Worm (Caenorhabditis elegans): ENCODE results near the gene F20D6.5.

Gene F20D6.5

DNA sequence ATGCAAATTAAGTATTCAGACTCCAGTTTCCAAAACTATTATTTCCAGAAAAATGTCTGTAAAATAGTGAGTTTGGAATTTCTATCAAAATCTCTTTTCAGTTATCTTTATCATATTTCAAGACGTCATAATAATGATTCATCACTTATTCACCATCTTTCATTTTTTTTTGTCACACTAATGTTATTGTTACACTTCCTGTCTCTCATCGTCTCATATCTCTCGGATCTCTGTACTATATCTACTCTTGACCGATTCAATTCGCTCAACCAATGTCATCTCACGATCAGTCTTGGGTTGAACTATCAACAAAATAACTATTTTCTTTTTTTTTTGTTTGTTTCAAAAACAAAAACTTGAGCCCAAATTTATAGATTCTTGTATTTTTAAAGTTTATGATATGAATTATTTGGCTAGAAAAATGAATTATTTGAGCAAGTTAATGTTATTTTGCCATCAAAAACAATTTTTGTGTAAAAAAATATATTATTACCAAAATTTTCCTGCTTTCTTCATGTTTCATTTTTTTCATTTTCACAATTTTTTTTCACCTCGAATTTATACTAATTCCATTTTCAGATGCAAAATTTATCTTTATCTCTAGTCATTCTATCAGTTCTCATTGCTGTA is 39.6 kb downstream of the F20D6.5 start, which contains the start of gene cri-2:
TSS of gene cri-2 (plus strand) at position 580 of the 630 bp plus-strand sequence.
- no peak for TF ChIP-seq nhr-11 (tag; optimal IDR thresholded peaks at IDR 0.05)
- TF ChIP-seq pax-1 (tag; optimal IDR thresholded peaks at IDR 0.05): no peak
- no peak for TF ChIP-seq sox-4 (tag; optimal IDR thresholded peaks at IDR 0.05)
- TF ChIP-seq hlh-15 (tag; optimal IDR thresholded peaks at IDR 0.05): no peak
- TF ChIP-seq che-1 (tag; optimal IDR thresholded peaks at IDR 0.05): no peak
- no peak for TF ChIP-seq ceh-30 (tag; optimal IDR thresholded peaks at IDR 0.05)
- TF ChIP-seq dmd-4 (tag; optimal IDR thresholded peaks at IDR 0.05; ENCODE audit: borderline replicate concordance): no peak
- no peak for TF ChIP-seq ceh-22 (tag; optimal IDR thresholded peaks at IDR 0.05)
- no peak for TF ChIP-seq eyg-1 (tag; optimal IDR thresholded peaks at IDR 0.05)
- TF ChIP-seq ceh-24 (tag; optimal IDR thresholded peaks at IDR 0.05): no peak
- TF ChIP-seq dve-1 (tag; optimal IDR thresholded peaks at IDR 0.05): no peak
- no peak for TF ChIP-seq lin-11 (tag; optimal IDR thresholded peaks at IDR 0.05)
- TF ChIP-seq mec-3 (tag; optimal IDR thresholded peaks at IDR 0.05; ENCODE audit: borderline replicate concordance): no peak
- TF ChIP-seq fkh-6 (tag; optimal IDR thresholded peaks at IDR 0.05): no peak
- TF ChIP-seq ceh-18 (tag; optimal IDR thresholded peaks at IDR 0.05): no peak
- TF ChIP-seq tbx-2 (tag; optimal IDR thresholded peaks at IDR 0.05): no peak

DNA sequence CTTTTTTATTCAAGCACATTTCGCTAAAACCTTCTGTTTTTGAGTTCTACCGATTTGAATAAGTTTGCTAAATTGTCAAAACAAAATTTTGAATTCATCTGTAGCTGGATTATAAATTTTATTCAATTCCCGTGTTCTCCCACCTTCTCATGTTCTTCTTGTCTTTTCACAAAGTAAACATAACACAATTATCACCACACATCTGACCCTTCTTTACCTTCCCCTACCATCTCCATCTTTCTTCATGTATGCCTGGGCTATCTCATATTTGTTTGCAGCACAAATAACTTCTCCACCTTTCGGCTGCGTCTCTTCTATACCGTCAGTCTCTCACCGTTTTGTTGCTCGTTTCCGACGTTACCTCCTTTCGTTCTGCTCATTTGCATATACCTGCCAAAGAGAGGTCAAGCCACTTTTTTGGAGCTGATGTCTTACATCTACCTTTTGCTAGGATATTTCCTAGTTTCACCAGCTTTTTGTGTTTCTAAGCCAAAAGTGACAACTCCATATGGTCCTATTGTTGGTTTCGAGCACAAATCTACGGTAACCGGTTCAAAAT is 41.4 kb downstream of the F20D6.5 start, which contains the start of gene cest-17:
TSS of gene cest-17 (plus strand) at position 248 of the 559 bp plus-strand sequence.
- TF ChIP-seq tbx-2 (tag; optimal IDR thresholded peaks at IDR 0.05) (peak; percentile 20), ets-4 (tag; optimal IDR thresholded peaks at IDR 0.05) (no peak), ztf-16 (tag; optimal IDR thresholded peaks at IDR 0.05) (no peak)

DNA sequence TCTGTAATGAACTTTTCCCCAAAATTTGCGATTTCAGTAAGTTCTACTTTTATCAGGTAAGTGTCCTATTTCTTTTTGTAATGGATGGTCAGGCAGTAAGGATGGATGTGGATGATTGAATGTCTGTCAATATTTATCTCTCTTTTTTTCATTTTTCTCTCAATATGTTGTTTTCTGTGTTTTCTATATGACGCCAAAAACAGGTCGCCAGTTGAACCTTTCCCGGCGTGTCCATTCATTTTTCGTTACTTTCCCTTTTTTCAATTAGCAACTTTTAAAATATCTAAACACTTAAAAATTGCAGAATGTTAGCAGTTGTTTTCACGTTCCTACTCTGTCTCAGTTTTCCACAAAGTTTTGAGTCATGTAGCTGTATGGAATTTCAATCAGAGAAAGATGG is 45.2 kb downstream of the F20D6.5 start, which contains the start of gene timp-1:
TSS of gene timp-1 (plus strand) at position 305 of the 400 bp plus-strand sequence.
- no peak for TF ChIP-seq hlh-8 (tag; optimal IDR thresholded peaks at IDR 0.05)
- TF ChIP-seq sox-4 (tag; optimal IDR thresholded peaks at IDR 0.05): no peak

DNA sequence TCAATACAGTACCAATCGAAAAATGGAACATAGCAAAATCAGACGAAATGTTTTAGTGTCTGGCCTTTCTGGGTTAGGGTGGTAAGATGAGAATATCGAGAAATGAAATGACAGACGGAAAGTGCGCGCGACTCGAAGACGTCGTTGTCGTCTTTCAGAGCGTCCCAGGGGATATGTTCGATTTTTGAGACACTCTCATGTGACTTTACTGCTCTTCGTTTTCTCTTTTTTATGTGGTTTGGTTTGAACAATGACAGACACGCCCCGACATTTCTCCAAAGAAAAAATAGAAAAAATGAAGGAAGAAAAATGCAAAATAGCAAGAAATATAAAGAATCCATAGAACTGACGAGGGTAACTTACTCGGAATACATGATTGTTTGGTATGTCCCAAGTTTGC is 48.8 kb downstream of the F20D6.5 start:
- TF ChIP-seq nhr-232 (tag; optimal IDR thresholded peaks at IDR 0.05) (no peak), odd-2 (tag; optimal IDR thresholded peaks at IDR 0.05) (no peak), C08G9.2 (tag; optimal IDR thresholded peaks at IDR 0.05) (no peak), eyg-1 (tag; optimal IDR thresholded peaks at IDR 0.05) (no peak), ztf-16 (tag; optimal IDR thresholded peaks at IDR 0.05) (no peak), tbx-2 (tag; optimal IDR thresholded peaks at IDR 0.05) (no peak), dmd-4 (tag; optimal IDR thresholded peaks at IDR 0.05; ENCODE audit: borderline replicate concordance) (no peak), unc-42 (tag; optimal IDR thresholded peaks at IDR 0.05) (no peak), pax-1 (tag; optimal IDR thresholded peaks at IDR 0.05) (no peak), K09A11.1 (tag; optimal IDR thresholded peaks at IDR 0.05; ENCODE audit: insufficient read depth) (no peak), tbx-7 (tag; optimal IDR thresholded peaks at IDR 0.05) (no peak), hlh-15 (tag; optimal IDR thresholded peaks at IDR 0.05) (no peak), ceh-24 (tag; optimal IDR thresholded peaks at IDR 0.05) (no peak), lin-11 (tag; optimal IDR thresholded peaks at IDR 0.05) (no peak), ceh-45 (GFP tag; IDR thresholded peaks at IDR 0.05) (no peak), sdc-2 (tag; optimal IDR thresholded peaks at IDR 0.05) (no peak), nfya-1 (tag; optimal IDR thresholded peaks at IDR 0.05) (no peak), ceh-2 (tag; optimal IDR thresholded peaks at IDR 0.05) (no peak), ceh-30 (tag; optimal IDR thresholded peaks at IDR 0.05) (no peak)

DNA sequence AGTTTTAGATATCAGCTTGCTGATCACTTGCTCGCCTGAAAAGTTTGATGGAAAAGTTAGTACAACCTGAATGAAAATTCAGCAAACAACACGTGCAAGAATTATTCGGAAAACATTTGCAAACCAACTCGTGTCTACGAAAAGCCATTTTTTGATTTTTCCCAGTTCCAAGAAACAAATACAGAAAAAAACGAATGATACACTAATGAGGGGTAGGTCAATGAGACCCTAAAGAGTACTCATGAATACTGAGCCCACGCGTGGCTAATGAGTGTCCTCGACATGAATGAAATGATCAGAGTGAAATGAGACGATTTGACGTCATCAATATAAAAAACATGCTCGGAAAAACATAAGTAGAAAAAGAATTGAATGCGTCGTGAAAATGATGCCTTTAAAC is 50.2 kb downstream of the F20D6.5 start:
- TF ChIP-seq ttx-3 (tag; optimal IDR thresholded peaks at IDR 0.05): no peak
- no peak for TF ChIP-seq ceh-2 (tag; optimal IDR thresholded peaks at IDR 0.05)
- no peak for TF ChIP-seq ets-4 (tag; optimal IDR thresholded peaks at IDR 0.05)
- no peak for TF ChIP-seq ceh-31 (tag; optimal IDR thresholded peaks at IDR 0.05)
- no peak for TF ChIP-seq Y22D7AL.16 (tag; optimal IDR thresholded peaks at IDR 0.05)
- TF ChIP-seq gmeb-2 (tag; optimal IDR thresholded peaks at IDR 0.05): no peak
- no peak for TF ChIP-seq C08G9.2 (tag; optimal IDR thresholded peaks at IDR 0.05)
- TF ChIP-seq ceh-30 (tag; optimal IDR thresholded peaks at IDR 0.05): no peak
- no peak for TF ChIP-seq ama-1 (optimal IDR thresholded peaks at IDR 0.05)
- TF ChIP-seq pha-2 (tag; optimal IDR thresholded peaks at IDR 0.05): no peak
- no peak for TF ChIP-seq tbx-7 (tag; optimal IDR thresholded peaks at IDR 0.05)
- TF ChIP-seq K09A11.1 (tag; optimal IDR thresholded peaks at IDR 0.05; ENCODE audit: insufficient read depth): no peak
- no peak for TF ChIP-seq dmd-4 (tag; optimal IDR thresholded peaks at IDR 0.05; ENCODE audit: borderline replicate concordance)
- no peak for TF ChIP-seq unc-42 (tag; optimal IDR thresholded peaks at IDR 0.05)
- no peak for TF ChIP-seq pat-9 (tag; optimal IDR thresholded peaks at IDR 0.05)
- TF ChIP-seq ceh-14 (tag; optimal IDR thresholded peaks at IDR 0.05): no peak
- no peak for TF ChIP-seq tbx-2 (tag; optimal IDR thresholded peaks at IDR 0.05)
- no peak for TF ChIP-seq hlh-6 (tag; optimal IDR thresholded peaks at IDR 0.05)
- no peak for TF ChIP-seq unc-3 (GFP tag; conservative IDR thresholded peaks at IDR 0.05)
- no peak for TF ChIP-seq unc-3 (tag; optimal IDR thresholded peaks at IDR 0.05)
